Fruit fly (Drosophila melanogaster) Kc167 (cell line): ENCODE results near the gene CG5225.

Experiments used
- Myc ChIP-seq: fragments of >200 bp; optimal IDR thresholded peaks from 2 replicates; lab custom pipeline; 2017; ENCODE audit warnings: missing external identifiers
- Sin3A ChIP-seq: fragments of >200 bp; optimal IDR thresholded peaks from 2 replicates; lab custom pipeline; 2018; ENCODE audit warnings: missing external identifiers
- h ChIP-seq: fragments of >200 bp; optimal IDR thresholded peaks from 3 replicates; lab custom pipeline; 2018; ENCODE audit warnings: missing external identifiers
- insv ChIP-seq: fragments of >200 bp; optimal IDR thresholded peaks from 3 replicates; lab custom pipeline; 2018; ENCODE audit warnings: missing external identifiers
- psq ChIP-seq: fragments of >200 bp; optimal IDR thresholded peaks from 2 replicates; lab custom pipeline; 2017; ENCODE audit warnings: missing external identifiers
- ttk ChIP-seq: sonication (Bioruptor generic); optimal IDR thresholded peaks from 2 replicates; lab custom pipeline; 2017; ENCODE audit warnings: missing external identifiers

CG5225 gene

DNA sequence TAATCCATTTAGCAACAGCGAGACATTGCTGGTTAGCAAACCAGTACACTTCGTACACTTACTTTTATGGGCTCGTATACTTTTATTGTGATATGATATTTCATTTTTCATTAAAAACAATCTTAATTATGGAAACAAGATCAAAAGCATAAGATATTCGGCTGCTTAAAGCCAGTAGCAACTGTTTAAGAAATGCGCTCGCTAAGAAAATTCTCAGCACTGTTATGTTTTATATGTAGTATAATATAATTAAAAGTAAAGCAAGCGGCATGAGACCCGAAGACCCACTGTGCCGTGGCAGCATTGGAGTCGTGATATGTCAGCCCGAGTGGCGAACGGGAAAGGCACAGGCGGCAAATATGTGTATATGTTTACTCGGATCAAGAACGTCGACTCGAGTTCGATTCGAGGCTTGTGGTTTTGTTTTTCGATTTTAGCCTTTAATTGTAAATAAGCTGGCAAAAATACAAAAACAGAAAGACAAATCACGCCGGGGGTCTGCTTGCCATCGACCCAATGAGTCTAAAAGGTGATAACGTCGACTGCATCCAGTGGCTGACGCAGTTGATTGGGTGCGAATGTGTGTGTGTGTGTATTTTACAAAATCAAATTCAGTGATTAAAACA is 9.5 kb upstream of the CG5225 start:
- TF ChIP-seq Sin3A (lab: Kevin White, UChicago) (no peak), insv (lab: Kevin White, UChicago) (no peak), Myc (lab: Kevin White, UChicago) (no peak), psq (lab: Kevin White, UChicago) (no peak), h (lab: Kevin White, UChicago) (no peak), ttk (lab: Kevin White, UChicago) (no peak)

DNA sequence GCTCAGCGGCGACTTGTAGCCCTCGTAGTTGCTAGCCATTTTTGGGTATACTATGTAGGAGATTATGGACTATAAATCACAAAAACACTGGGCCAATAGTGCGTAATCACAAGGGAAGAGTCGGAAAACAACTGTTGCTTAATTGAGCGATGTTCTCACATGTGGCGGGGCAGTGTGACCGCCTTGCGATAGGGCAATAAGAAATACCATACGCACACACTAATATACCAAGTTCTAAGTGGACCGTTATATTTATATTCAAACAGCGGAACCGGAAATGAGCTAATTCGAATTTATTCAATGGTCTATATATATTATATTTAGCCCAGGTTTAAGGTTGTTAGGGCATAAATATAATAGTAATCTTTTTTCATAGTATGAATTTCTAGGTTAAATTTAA is 7.5 kb upstream of the CG5225 start, which contains the start of gene Adsl:
Gene Adsl, minus strand, starts transcription at position 165 of the 400 bp plus-strand sequence.
- TF ChIP-seq psq (lab: Kevin White, UChicago) (no peak), Sin3A (lab: Kevin White, UChicago) (no peak), Myc (lab: Kevin White, UChicago) (no peak), insv (lab: Kevin White, UChicago) (no peak), h (lab: Kevin White, UChicago) (no peak), ttk (lab: Kevin White, UChicago) (no peak)

DNA sequence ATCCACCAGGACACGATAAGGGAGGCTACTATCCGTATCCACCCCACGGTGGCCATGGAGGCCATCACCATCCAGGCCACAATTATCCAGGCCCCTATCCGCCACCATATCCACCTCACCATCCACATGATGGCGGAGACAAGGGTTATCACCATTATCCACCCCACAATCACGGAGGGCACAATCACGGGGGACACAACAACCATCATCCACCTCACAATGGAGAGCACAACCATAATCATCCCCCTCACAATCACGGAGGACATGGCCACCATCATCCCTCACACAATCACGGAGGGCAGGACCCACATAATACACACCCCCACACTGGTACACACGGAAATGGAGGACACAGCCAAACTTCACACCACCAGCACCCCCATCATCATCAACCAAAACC is 1.3 kb downstream of the CG5225 start:
- TF ChIP-seq Myc (lab: Kevin White, UChicago) (no peak), Sin3A (lab: Kevin White, UChicago) (no peak), psq (lab: Kevin White, UChicago) (no peak), h (lab: Kevin White, UChicago) (no peak), ttk (lab: Kevin White, UChicago) (no peak), insv (lab: Kevin White, UChicago) (no peak)

DNA sequence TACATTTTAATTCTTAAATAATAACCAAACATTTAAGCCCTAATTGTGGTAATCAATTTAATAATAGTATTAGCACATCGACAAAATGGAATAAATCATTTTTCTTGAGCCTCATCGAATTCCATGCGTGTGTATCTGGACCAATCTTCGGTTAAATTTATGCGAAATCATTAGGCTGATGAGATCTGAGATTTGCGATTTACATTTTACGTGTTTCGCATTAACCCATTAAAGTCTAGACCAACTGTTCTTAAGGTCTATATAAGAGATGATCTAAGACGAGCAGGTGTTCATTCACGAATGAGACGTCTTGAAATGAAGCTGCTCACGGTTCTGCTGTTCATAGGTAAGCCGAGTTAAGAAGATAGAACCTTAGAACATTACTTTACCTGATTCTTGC is 3.0 kb downstream of the CG5225 start, which contains the start of gene CG31268:
Gene CG31268, plus strand, starts transcription at position 301 of the 400 bp plus-strand sequence.
- no peak for TF ChIP-seq ttk (lab: Kevin White, UChicago)
- TF ChIP-seq Sin3A (lab: Kevin White, UChicago) = no peak

DNA sequence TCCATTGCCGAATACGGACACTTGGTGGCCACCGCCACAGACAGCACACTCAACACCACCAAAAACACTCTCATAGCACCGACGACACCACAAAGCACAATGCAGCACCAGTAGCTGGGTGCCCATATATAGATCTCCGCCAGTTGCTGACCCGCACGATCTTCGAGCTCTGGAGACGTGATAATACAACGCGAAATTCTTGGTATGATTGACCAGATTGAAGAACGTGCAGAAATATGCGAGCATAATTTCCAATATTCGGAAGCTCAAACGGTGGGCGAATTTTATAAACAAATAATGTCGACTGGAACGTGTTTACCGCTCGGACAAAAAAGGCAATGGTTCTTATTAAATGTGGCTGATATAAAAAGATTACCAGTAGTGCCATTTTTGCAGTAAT is 7.5 kb downstream of the CG5225 start, which contains the start of gene CG4009:
Gene CG4009, minus strand, starts transcription at position 101 of the 400 bp plus-strand sequence.
- no peak for TF ChIP-seq ttk (lab: Kevin White, UChicago)
- no peak for TF ChIP-seq Myc (lab: Kevin White, UChicago)
- no peak for TF ChIP-seq Sin3A (lab: Kevin White, UChicago)

DNA sequence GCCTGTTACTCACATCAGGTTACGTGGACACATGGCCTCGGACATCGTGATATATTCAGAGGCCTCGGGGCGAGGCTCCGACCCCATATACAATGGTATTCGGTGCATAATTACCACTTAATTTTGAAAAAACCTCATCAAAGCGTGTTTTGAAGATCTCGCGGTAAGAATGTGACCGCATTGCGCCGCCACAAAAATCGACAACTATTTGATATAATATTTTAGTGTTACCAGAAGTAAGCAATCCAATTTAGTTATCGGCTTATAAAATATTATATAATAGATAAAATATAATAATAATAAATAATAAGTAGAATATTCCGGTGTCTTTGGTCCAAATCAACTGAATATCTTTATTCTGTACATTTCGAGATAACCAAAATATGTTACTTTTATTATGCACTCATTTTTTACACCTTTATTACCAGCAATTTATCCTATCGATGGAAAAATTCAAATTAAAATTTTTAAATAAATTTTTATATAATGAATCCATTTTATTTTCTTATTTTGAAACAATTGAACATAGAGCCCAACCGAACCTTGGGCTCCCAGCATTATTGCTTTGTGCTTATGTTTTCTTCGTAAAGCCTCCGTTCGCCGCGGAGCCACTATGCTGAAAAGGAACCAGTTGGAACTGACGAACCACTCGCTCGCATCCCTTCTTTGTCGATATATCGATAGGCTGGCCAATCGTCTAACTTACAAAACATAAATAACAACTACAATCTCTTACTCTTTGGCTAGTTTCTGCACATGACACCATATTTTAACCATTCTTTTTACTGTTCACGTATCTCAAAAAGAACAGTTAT is 11.7 kb downstream of the CG5225 start, which contains the start of the genes CG18213 and Trm7-32:
Gene CG18213, minus strand, starts transcription at position 211 of the 815 bp plus-strand sequence.
Gene Trm7-32, plus strand, starts transcription at position 690 of the 815 bp plus-strand sequence.
- TF ChIP-seq Myc (lab: Kevin White, UChicago) = no peak
- TF ChIP-seq psq (lab: Kevin White, UChicago) = no peak
- no peak for TF ChIP-seq insv (lab: Kevin White, UChicago)
- no peak for TF ChIP-seq ttk (lab: Kevin White, UChicago)
- no peak for TF ChIP-seq h (lab: Kevin White, UChicago)
- no peak for TF ChIP-seq Sin3A (lab: Kevin White, UChicago)

DNA sequence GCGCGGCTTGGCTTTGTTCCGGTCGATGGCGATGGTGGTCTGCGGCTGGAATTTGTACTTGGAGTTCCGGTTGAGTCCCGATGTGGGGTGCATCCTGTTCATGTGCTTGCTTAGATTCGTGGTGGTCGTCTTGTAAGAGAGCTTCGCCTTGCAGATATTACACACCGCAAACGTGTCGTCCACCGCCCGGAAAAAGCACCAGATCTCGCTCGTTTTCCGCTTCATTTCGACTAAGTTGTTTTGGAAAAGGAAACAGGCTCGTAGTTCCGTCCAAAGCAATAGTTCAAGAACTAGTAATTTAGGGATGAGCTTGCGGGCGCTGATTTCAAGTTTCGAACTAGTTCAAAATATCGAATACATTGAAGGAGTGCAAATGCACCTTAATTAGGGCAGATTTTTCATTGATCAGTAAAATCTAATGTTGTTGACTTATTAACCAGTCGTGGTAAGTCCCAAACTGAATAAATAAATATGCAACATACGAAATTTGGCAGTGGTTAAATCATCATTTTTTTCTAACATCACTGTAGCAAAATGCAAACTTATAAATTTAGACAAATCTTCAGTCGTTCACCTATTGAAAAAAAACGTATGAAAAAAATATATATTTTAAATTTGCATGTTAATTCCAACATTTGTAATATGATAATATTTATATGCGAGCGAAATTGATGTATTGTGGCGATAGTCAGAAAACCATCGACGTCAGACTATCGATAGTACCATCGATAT is 14.5 kb downstream of the CG5225 start, which contains the start of the genes bdwf and Patr-1:
Gene bdwf, minus strand, starts transcription at position 299 of the 732 bp plus-strand sequence.
Gene Patr-1, plus strand, starts transcription at position 727 of the 732 bp plus-strand sequence.
- no peak for TF ChIP-seq Sin3A (lab: Kevin White, UChicago)
- TF ChIP-seq insv (lab: Kevin White, UChicago) = no peak
- TF ChIP-seq Myc (lab: Kevin White, UChicago) = no peak
- TF ChIP-seq psq (lab: Kevin White, UChicago) = no peak
- no peak for TF ChIP-seq ttk (lab: Kevin White, UChicago)
- TF ChIP-seq h (lab: Kevin White, UChicago) = no peak

DNA sequence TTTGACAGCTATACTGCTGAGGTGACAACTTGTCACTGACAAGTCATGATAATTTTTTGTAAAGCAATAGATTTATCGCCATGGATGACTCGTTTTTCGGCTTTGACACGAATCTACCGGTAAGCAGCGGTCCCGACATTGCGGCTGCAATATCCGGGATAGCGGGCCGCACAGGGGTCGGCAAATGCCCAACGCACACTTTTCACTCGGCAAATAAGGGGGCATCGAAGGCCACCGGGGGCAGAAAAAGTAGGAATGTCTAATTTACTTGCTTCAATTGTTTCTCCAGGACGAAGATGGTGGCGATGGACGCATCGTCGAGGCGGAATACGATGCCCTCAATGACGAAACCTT is 15.1 kb downstream of the CG5225 start:
- TF ChIP-seq Sin3A (lab: Kevin White, UChicago) (no peak), insv (lab: Kevin White, UChicago) (no peak), h (lab: Kevin White, UChicago) (no peak), Myc (lab: Kevin White, UChicago) (no peak), psq (lab: Kevin White, UChicago) (no peak), ttk (lab: Kevin White, UChicago) (no peak)

DNA sequence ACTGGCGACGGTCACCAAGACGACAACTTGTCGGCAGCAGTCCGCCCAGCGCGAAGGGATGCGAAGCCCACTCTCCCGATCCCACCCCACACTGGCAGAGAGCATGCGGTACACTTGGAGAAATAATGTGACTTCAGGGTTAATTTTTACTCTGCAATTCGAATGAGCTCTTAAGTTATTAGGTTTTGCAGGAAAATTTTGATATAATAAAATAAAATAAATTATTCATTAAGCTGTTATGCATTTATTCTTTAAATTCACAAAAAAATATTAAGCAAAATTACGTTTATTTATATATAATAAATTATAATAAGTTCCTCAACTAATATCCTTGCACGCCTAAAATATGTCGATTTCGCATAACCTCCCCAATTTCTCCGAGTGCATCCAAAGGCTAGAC is 20.4 kb downstream of the CG5225 start:
- no peak for TF ChIP-seq psq (lab: Kevin White, UChicago)
- TF ChIP-seq ttk (lab: Kevin White, UChicago) = no peak
- TF ChIP-seq Myc (lab: Kevin White, UChicago) = no peak
- TF ChIP-seq insv (lab: Kevin White, UChicago) = no peak
- TF ChIP-seq Sin3A (lab: Kevin White, UChicago) = no peak
- TF ChIP-seq h (lab: Kevin White, UChicago) = no peak

DNA sequence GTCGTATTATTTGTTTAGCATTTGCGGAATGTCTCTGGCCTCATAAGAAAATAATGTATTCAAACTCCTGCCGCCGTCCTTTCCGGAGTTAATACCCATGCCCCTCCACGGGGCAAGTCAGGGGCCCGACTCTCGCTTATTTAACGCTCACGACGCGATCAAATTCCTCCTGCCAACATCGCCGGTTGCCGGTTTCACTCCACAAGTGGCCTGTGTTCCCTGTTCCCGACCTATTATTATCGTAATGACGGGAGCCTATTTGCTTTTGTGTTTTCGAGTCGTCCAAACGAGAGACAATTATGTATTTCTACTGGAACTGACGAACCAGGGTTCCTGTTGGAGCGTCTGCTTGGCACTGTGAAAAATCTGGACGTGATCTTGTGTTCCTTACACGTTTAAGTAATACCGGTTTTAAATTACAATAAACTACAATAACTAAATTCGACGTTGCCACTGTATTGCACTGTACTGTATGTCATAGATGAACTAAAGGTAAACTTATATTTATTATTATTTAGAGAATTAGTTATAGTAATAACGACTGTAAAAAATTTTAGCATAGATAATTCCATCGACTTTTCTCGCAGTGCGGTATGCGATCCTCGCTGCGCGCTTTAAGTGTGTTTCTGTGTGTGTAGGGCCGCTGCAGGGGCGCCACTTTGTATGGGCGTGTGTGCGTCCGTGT is 24.1 kb downstream of the CG5225 start:
- TF ChIP-seq h (lab: Kevin White, UChicago) = no peak
- no peak for TF ChIP-seq Myc (lab: Kevin White, UChicago)
- no peak for TF ChIP-seq ttk (lab: Kevin White, UChicago)
- TF ChIP-seq psq (lab: Kevin White, UChicago) = no peak
- TF ChIP-seq Sin3A (lab: Kevin White, UChicago) = no peak
- TF ChIP-seq insv (lab: Kevin White, UChicago) = no peak
